Fruit fly (Drosophila melanogaster) whole organism, prepupa: ENCODE data around the gene Cyp12a4.

Source experiments
- Blimp-1 ChIP-seq: fragments of 200-800 bp; sonication (Bioruptor generic); optimal IDR thresholded peaks from 3 replicates; lab custom pipeline; 2017; ENCODE audit warnings: missing biosample characterization, missing genetic modification characterization, mild to moderate bottlenecking, moderate library complexity, missing genetic modification reagents
- CG11762 ChIP-seq: fragments of 200-800 bp; sonication (Bioruptor generic); optimal IDR thresholded peaks from 3 replicates; lab custom pipeline; 2016; ENCODE audit warnings: missing biosample characterization, missing genetic modification characterization; ENCODE audit not compliant: insufficient read depth
- CG1621 ChIP-seq: fragments of 200-800 bp; sonication (Bioruptor generic); optimal IDR thresholded peaks from 3 replicates; lab custom pipeline; 2018; ENCODE audit warnings: missing biosample characterization, mild to moderate bottlenecking, missing genetic modification characterization
- CG3919 ChIP-seq: fragments of 200-800 bp; sonication (Bioruptor generic); optimal IDR thresholded peaks from 3 replicates; lab custom pipeline; 2016; ENCODE audit warnings: missing biosample characterization, missing genetic modification characterization
- CG6792 ChIP-seq: fragments of 200-800 bp; sonication (Bioruptor generic); optimal IDR thresholded peaks from 3 replicates; lab custom pipeline; 2016; ENCODE audit warnings: missing biosample characterization, missing genetic modification characterization
- CG6854 ChIP-seq: fragments of 200-800 bp; sonication (Bioruptor generic); optimal IDR thresholded peaks from 2 replicates; lab custom pipeline; 2017; ENCODE audit warnings: missing biosample characterization, mild to moderate bottlenecking, missing genetic modification characterization
- CG7368 ChIP-seq: fragments of 200-800 bp; sonication (Bioruptor generic); optimal IDR thresholded peaks from 3 replicates; lab custom pipeline; 2016; ENCODE audit warnings: missing biosample characterization, missing genetic modification characterization
- CG9139 ChIP-seq: fragments of 200-800 bp; sonication (Bioruptor generic); optimal IDR thresholded peaks from 3 replicates; lab custom pipeline; 2017; ENCODE audit warnings: missing biosample characterization, mild to moderate bottlenecking, missing genetic modification characterization
- Gug ChIP-seq: fragments of 200-800 bp; sonication (Bioruptor generic); IDR thresholded peaks from 2 replicates; pipeline ENCODE4 v1.3.6; 2022; ENCODE audit warnings: missing biosample characterization, missing genetic modification characterization
- Hr4 ChIP-seq: fragments of 200-800 bp; sonication (Bioruptor generic); optimal IDR thresholded peaks from 3 replicates; lab custom pipeline; 2016; ENCODE audit warnings: missing biosample characterization, missing genetic modification characterization
- Sox14 ChIP-seq: fragments of 200-800 bp; sonication (Bioruptor generic); optimal IDR thresholded peaks from 3 replicates; lab custom pipeline; 2016; ENCODE audit warnings: missing biosample characterization, missing genetic modification characterization
- dsx ChIP-seq: fragments of 200-800 bp; optimal IDR thresholded peaks from 3 replicates; lab custom pipeline; 2019; ENCODE audit warnings: missing biosample characterization, mild to moderate bottlenecking, missing genetic modification characterization, moderate library complexity; ENCODE audit not compliant: poor library complexity, severe bottlenecking
- net ChIP-seq: fragments of 200-800 bp; sonication (Bioruptor generic); optimal IDR thresholded peaks from 3 replicates; lab custom pipeline; 2016; ENCODE audit warnings: missing biosample characterization, missing genetic modification characterization
- vri ChIP-seq: fragments of 200-800 bp; sonication (Bioruptor generic); optimal IDR thresholded peaks from 3 replicates; lab custom pipeline; 2016; ENCODE audit warnings: missing biosample characterization, mild to moderate bottlenecking, missing genetic modification characterization

dm6 chr3R:19132146-19132833 is 2.7 kb upstream of the Cyp12a4 start, which contains the start of gene Cyp12a5:
- TF ChIP-seq Gug (GFP tag; lab: Robert Waterston, UW) (no peak), dsx (GFP tag; lab: Kevin White, UChicago) (no peak), CG9139 (GFP tag; lab: Kevin White, UChicago) (no peak), vri (GFP tag; lab: Kevin White, UChicago) (no peak), CG3919 (no peak), CG1621 (no peak), Hr4 (no peak), CG11762 (GFP tag; lab: Kevin White, UChicago) (no peak), Blimp-1 (GFP tag; lab: Kevin White, UChicago) (no peak), net (no peak), CG7368 (no peak), CG6792 (GFP tag; lab: Kevin White, UChicago) (no peak), Sox14 (GFP tag; lab: Kevin White, UChicago) (no peak), CG6854 (no peak)
